Fruit fly (Drosophila melanogaster): Measurements from ENCODE around the gene CG3610.

The CG3610 gene

dm6 chr3R:14890064-14890709 lies 45.3 kb downstream of the CG3610 start, which contains the start of the genes CycC and UQCR-C1 (continued):
- no peak for TF ChIP-seq lab (GFP tag; optimal IDR thresholded peaks at IDR 0.05)
- no peak for TF ChIP-seq Mad (GFP tag; optimal IDR thresholded peaks at IDR 0.05)
- no peak for TF ChIP-seq CG7745 (tag; optimal IDR thresholded peaks at IDR 0.05)
- no peak for TF ChIP-seq psq (GFP tag; optimal IDR thresholded peaks at IDR 0.05)
- no peak for TF ChIP-seq mam (GFP tag; optimal IDR thresholded peaks at IDR 0.05)
- TF ChIP-seq CG7357 (GFP tag; IDR thresholded peaks at IDR 0.05), result no peak
- TF ChIP-seq kay (GFP tag; optimal IDR thresholded peaks at IDR 0.05), result no peak
- no peak for TF ChIP-seq CG9876 (GFP tag; optimal IDR thresholded peaks at IDR 0.05)
- TF ChIP-seq CG17328 (GFP tag; IDR thresholded peaks at IDR 0.05), result no peak
- no peak for TF ChIP-seq shn (GFP tag; optimal IDR thresholded peaks at IDR 0.05)
- TF ChIP-seq pan (optimal IDR thresholded peaks at IDR 0.05), result no peak
- TF ChIP-seq pan (GFP tag; optimal IDR thresholded peaks at IDR 0.05 in 1 of 2, IDR thresholded peaks at IDR 0.05 in 1 of 2), result no peak
- peak; percentile 69 for TF ChIP-seq Med (GFP tag)
- peak; percentile 33 for TF ChIP-seq Ets97D (GFP tag; optimal IDR thresholded peaks at IDR 0.05)
- no peak for TF ChIP-seq schlank (tag; optimal IDR thresholded peaks at IDR 0.05)
- TF ChIP-seq Adf1 (GFP tag; IDR thresholded peaks at IDR 0.05), result peak; percentile 43
- no peak for TF ChIP-seq CHES-1-like (GFP tag; optimal IDR thresholded peaks at IDR 0.05)
- 0 out of 3 replicates have a peak, but pooled peaks have one; percentile 31 for TF ChIP-seq CG34224 (GFP tag; IDR thresholded peaks at IDR 0.05; ENCODE audit: partially characterized antibody)
- TF ChIP-seq HHEX (GFP tag; optimal IDR thresholded peaks at IDR 0.05), result no peak
- TF ChIP-seq CG9797 (GFP tag; optimal IDR thresholded peaks at IDR 0.05), result peak; percentile 10
- no peak for TF ChIP-seq Antp (GFP tag; optimal IDR thresholded peaks at IDR 0.05)
- TF ChIP-seq Dbx (GFP tag; IDR thresholded peaks at IDR 0.05), result no peak
- TF ChIP-seq CG14667 (GFP tag; IDR thresholded peaks at IDR 0.05), result no peak
- TF ChIP-seq CG10321 (GFP tag; IDR thresholded peaks at IDR 0.05), result no peak
- peak; percentile 50 for TF ChIP-seq CG17385 (GFP tag; optimal IDR thresholded peaks at IDR 0.05)
- no peak for TF ChIP-seq CG6813 (GFP tag; optimal IDR thresholded peaks at IDR 0.05)
- TF ChIP-seq CG18476 (GFP tag; optimal IDR thresholded peaks at IDR 0.05), result no peak
- peak; percentile 100 for TF ChIP-seq CG14710 (tag; optimal IDR thresholded peaks at IDR 0.05)
- no peak for TF ChIP-seq C15 (GFP tag; IDR thresholded peaks at IDR 0.05)
- TF ChIP-seq CG8765 (GFP tag; IDR thresholded peaks at IDR 0.05), result no peak
- TF ChIP-seq CG7556 (GFP tag; optimal IDR thresholded peaks at IDR 0.05), result no peak
- TF ChIP-seq pzg (GFP tag; optimal IDR thresholded peaks at IDR 0.05), result peak; percentile 70
- TF ChIP-seq Bgb (GFP tag; IDR thresholded peaks at IDR 0.05; ENCODE audit: partially characterized antibody), result peak; percentile 45; the same call in 1 of the 2 replicates
- TF ChIP-seq gfzf (GFP tag; optimal IDR thresholded peaks at IDR 0.05), result no peak
- TF ChIP-seq D (optimal IDR thresholded peaks at IDR 0.05), result no peak
- no peak for TF ChIP-seq D (GFP tag; optimal IDR thresholded peaks at IDR 0.05)
- TF ChIP-seq Hr51 (GFP tag; optimal IDR thresholded peaks at IDR 0.05), result no peak
- TF ChIP-seq Chrac-16 (GFP tag; optimal IDR thresholded peaks at IDR 0.05), result no peak
- no peak for TF ChIP-seq CG8089 (GFP tag; optimal IDR thresholded peaks at IDR 0.05)
- peak; percentile 91 for TF ChIP-seq CG4617 (GFP tag; optimal IDR thresholded peaks at IDR 0.05; ENCODE audit: borderline replicate concordance)
- TF ChIP-seq CG1603 (tag; optimal IDR thresholded peaks at IDR 0.05), result peak; percentile 64
- TF ChIP-seq Ada2b (GFP tag; IDR thresholded peaks at IDR 0.05), result no peak
- TF ChIP-seq crc (GFP tag; optimal IDR thresholded peaks at IDR 0.05), result no peak
- TF ChIP-seq CG2199 (GFP tag; IDR thresholded peaks at IDR 0.05), result no peak
- no peak for TF ChIP-seq grn (GFP tag; optimal IDR thresholded peaks at IDR 0.05)
- no peak for TF ChIP-seq CG10654 (GFP tag; optimal IDR thresholded peaks at IDR 0.05)
- no peak for TF ChIP-seq croc (GFP tag; conservative IDR thresholded peaks at IDR 0.05)
- TF ChIP-seq HLH4C (GFP tag; IDR thresholded peaks at IDR 0.05; ENCODE audit: partially characterized antibody), result no peak
- TF ChIP-seq CTCF (GFP tag; optimal IDR thresholded peaks at IDR 0.05), result peak; percentile 20
- TF ChIP-seq run (tag; optimal IDR thresholded peaks at IDR 0.05), result no peak
- TF ChIP-seq E2f2 (GFP tag; IDR thresholded peaks at IDR 0.05), result peak; percentile 37
- no peak for TF ChIP-seq CG3726 (GFP tag; IDR thresholded peaks at IDR 0.05)
